Worm (Caenorhabditis elegans) whole organism, early embryonic: ENCODE measurements around the gene R02F11.3.

Experiments
- B0310.2 ChIP-seq: sonication (generic microtip); optimal IDR thresholded peaks from 2 replicates; lab custom pipeline; 2016; ENCODE audit warnings: mild to moderate bottlenecking, missing genetic modification characterization, missing compliant biosample characterization
- ama-1 ChIP-seq: fragments of 150-350 bp; optimal IDR thresholded peaks from 2 replicates; lab custom pipeline; 2014
- ceh-13 ChIP-seq: fragments of 200-800 bp; sonication (Bioruptor generic); optimal IDR thresholded peaks from 2 replicates; lab custom pipeline; 2018; ENCODE audit warnings: mild to moderate bottlenecking, missing genetic modification characterization, missing compliant biosample characterization
- ets-7 ChIP-seq: sonication (generic microtip); optimal IDR thresholded peaks from 2 replicates; lab custom pipeline; 2016; ENCODE audit warnings: missing genotype, missing genetic modification characterization, missing compliant biosample characterization
- flt-1 ChIP-seq: fragments of 200-800 bp; sonication (Bioruptor generic); IDR thresholded peaks from 2 replicates; pipeline ENCODE4 v1.3.6; 2022; ENCODE audit warnings: missing genetic modification characterization, missing compliant biosample characterization
- hmbx-1 ChIP-seq: sonication (generic microtip); optimal IDR thresholded peaks from 2 replicates; lab custom pipeline; 2016; ENCODE audit warnings: mild to moderate bottlenecking, missing genetic modification characterization, missing compliant biosample characterization
- tra-4 ChIP-seq: sonication (generic microtip); optimal IDR thresholded peaks from 2 replicates; lab custom pipeline; 2017; ENCODE audit warnings: missing genetic modification characterization, missing compliant biosample characterization

DNA sequence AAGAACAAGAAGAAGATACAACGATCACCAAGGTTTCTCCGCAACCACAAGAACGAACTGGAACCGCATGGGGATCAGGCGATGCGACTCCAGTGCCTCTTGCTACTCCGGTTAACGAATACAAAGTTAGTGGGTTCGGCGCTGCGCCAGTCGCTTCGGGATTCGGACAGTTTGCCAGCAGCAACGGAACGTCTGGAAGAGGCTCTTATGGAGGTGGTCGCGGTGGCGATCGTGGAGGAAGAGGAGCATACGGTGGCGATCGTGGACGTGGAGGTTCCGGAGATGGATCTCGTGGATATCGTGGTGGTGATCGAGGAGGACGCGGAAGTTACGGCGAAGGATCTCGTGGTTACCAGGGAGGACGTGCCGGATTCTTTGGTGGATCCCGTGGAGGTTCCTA is 47.7 kb downstream of the R02F11.3 start:
- TF ChIP-seq ama-1 (lab: Kevin White, UChicago) (no peak), ets-7 (tag; lab: Kevin White, UChicago) (no peak), hmbx-1 (tag; lab: Kevin White, UChicago) (no peak), tra-4 (no peak), B0310.2 (tag; lab: Kevin White, UChicago) (no peak), ceh-13 (no peak), flt-1 (no peak)
